Worm (Caenorhabditis elegans): ENCODE data around the gene vha-8.

vha-8 gene

ce11 chrIV:6811808-6812207 is 20.9 kb downstream of the vha-8 start, which contains the start of gene ceh-48:
TSS of gene ceh-48 (plus strand) at chrIV:6812108.
- no peak for TF ChIP-seq hsf-1 (GFP tag; IDR thresholded peaks at IDR 0.05)
- TF ChIP-seq F39B2.1 (GFP tag; IDR thresholded peaks at IDR 0.05): no peak
- TF ChIP-seq Y79H2A.3 (GFP tag; conservative IDR thresholded peaks at IDR 0.05): no peak
- no peak for TF ChIP-seq F49E8.2 (tag; optimal IDR thresholded peaks at IDR 0.05; ENCODE audit: insufficient read depth)
- TF ChIP-seq somi-1 (GFP tag; optimal IDR thresholded peaks at IDR 0.05): no peak
- TF ChIP-seq unc-62 (GFP tag; optimal IDR thresholded peaks at IDR 0.05): no peak
- TF ChIP-seq sea-2 (GFP tag; IDR thresholded peaks at IDR 0.05): no peak
- TF ChIP-seq mes-4 (tag; optimal IDR thresholded peaks at IDR 0.05): no peak
- no peak for TF ChIP-seq rec-8 (tag; optimal IDR thresholded peaks at IDR 0.05)
- TF ChIP-seq sptf-2 (GFP tag; optimal IDR thresholded peaks at IDR 0.05): no peak
- no peak for TF ChIP-seq B0261.1 (tag; optimal IDR thresholded peaks at IDR 0.05)
- no peak for TF ChIP-seq hlh-26 (GFP tag; conservative IDR thresholded peaks at IDR 0.05)
- TF ChIP-seq F37B4.10 (GFP tag; IDR thresholded peaks at IDR 0.05): no peak
- no peak for TF ChIP-seq hlh-12 (tag; optimal IDR thresholded peaks at IDR 0.05)

ce11 chrIV:6817554-6817953 is 26.7 kb downstream of the vha-8 start, which contains the start of gene C17H12.5:
TSS of gene C17H12.5 (minus strand) at chrIV:6817654.
- TF ChIP-seq ztf-26 (tag; optimal IDR thresholded peaks at IDR 0.05) (no peak), zim-3 (tag; optimal IDR thresholded peaks at IDR 0.05) (no peak), ceh-58 (GFP tag; IDR thresholded peaks at IDR 0.05) (no peak), nfyb-1 (GFP tag; IDR thresholded peaks at IDR 0.05) (no peak), hmg-20 (GFP tag; IDR thresholded peaks at IDR 0.05) (no peak), tlf-1 (GFP tag; optimal IDR thresholded peaks at IDR 0.05) (no peak), mcd-1 (GFP tag; IDR thresholded peaks at IDR 0.05) (no peak), gei-17 (GFP tag; optimal IDR thresholded peaks at IDR 0.05) (no peak), xnd-1 (tag; optimal IDR thresholded peaks at IDR 0.05) (no peak), rcor-1 (GFP tag; IDR thresholded peaks at IDR 0.05) (no peak), ceh-100 (GFP tag; IDR thresholded peaks at IDR 0.05) (no peak)

- TF ChIP-seq nhr-80 (tag; optimal IDR thresholded peaks at IDR 0.05): peak; percentile 37
- TF ChIP-seq ceh-27 (GFP tag; optimal IDR thresholded peaks at IDR 0.05): no peak
Observed at ce11 chrIV:6818369-6818768, 27.5 kb downstream of the vha-8 start, which contains the start of gene C17H12.8. TSS of gene C17H12.8 (plus strand) at chrIV:6818703.

- TF ChIP-seq ztf-3 (GFP tag; optimal IDR thresholded peaks at IDR 0.05) (no peak), K12H6.12 (tag; optimal IDR thresholded peaks at IDR 0.05) (no peak), lin-40 (tag; optimal IDR thresholded peaks at IDR 0.05) (no peak), snpc-1.1 (tag; optimal IDR thresholded peaks at IDR 0.05; ENCODE audit: insufficient read depth) (no peak)
Observed at ce11 chrIV:6821709-6822108, 30.8 kb downstream of the vha-8 start.

- no peak for TF ChIP-seq nhr-80 (tag; optimal IDR thresholded peaks at IDR 0.05)
Observed at ce11 chrIV:6822406-6822805, 31.5 kb downstream of the vha-8 start, which contains the start of gene C17H12.6. TSS of gene C17H12.6 (minus strand) at chrIV:6822506.

- TF ChIP-seq nhr-80 (tag; optimal IDR thresholded peaks at IDR 0.05) (peak; percentile 47), snpc-4 (GFP tag; optimal IDR thresholded peaks at IDR 0.05) (no peak), snpc-4 (tag; optimal IDR thresholded peaks at IDR 0.05) (no peak)
Observed at ce11 chrIV:6824622-6825021, 33.7 kb downstream of the vha-8 start, which contains the start of gene H20E11.3. TSS of gene H20E11.3 (plus strand) at chrIV:6824816.

Measured in whole organism, young adult.